Fruit fly (Drosophila melanogaster) Kc167 (cell line): ENCODE results near the gene Cyp1.

Source experiments
- Myc ChIP-seq: fragments of >200 bp; optimal IDR thresholded peaks from 2 replicates; lab custom pipeline; 2017; ENCODE audit warnings: missing external identifiers
- Sin3A ChIP-seq: fragments of >200 bp; optimal IDR thresholded peaks from 2 replicates; lab custom pipeline; 2018; ENCODE audit warnings: missing external identifiers
- insv ChIP-seq: fragments of >200 bp; optimal IDR thresholded peaks from 3 replicates; lab custom pipeline; 2018; ENCODE audit warnings: missing external identifiers
- ttk ChIP-seq: sonication (Bioruptor generic); optimal IDR thresholded peaks from 2 replicates; lab custom pipeline; 2017; ENCODE audit warnings: missing external identifiers

- TF ChIP-seq ttk (no peak), Sin3A (lab: Kevin White, UChicago) (no peak), Myc (lab: Kevin White, UChicago) (no peak), insv (no peak)
These were observed 11.5 kb upstream of the Cyp1 start for dm6 chrX:16331562-16332233.
